Fruit fly (Drosophila melanogaster) whole organism, embryonic: ENCODE results near the gene CG14220.

ENCODE experiments used
- Antp ChIP-seq: fragments of 200-800 bp; sonication (Bioruptor generic); optimal IDR thresholded peaks from 3 replicates; lab custom pipeline; 2016; ENCODE audit warnings: missing biosample characterization, missing genetic modification characterization
- CG10267 ChIP-seq: fragments of 200-800 bp; sonication (Bioruptor generic); optimal IDR thresholded peaks from 2 replicates; lab custom pipeline; 2018; ENCODE audit warnings: missing biosample characterization, mild to moderate bottlenecking, missing genetic modification characterization, moderate library complexity
- CG10431 ChIP-seq: fragments of 200-800 bp; sonication (Bioruptor generic); optimal IDR thresholded peaks from 3 replicates; lab custom pipeline; 2018; ENCODE audit warnings: missing biosample characterization, mild to moderate bottlenecking, missing genetic modification characterization
- CG12155 ChIP-seq: fragments of 200-800 bp; sonication (Bioruptor generic); optimal IDR thresholded peaks from 3 replicates; lab custom pipeline; 2016; ENCODE audit warnings: missing biosample characterization, missing genetic modification characterization
- CG12219 ChIP-seq: fragments of 200-800 bp; sonication (Bioruptor generic); optimal IDR thresholded peaks from 3 replicates; lab custom pipeline; 2018; ENCODE audit warnings: missing biosample characterization, mild to moderate bottlenecking, missing genetic modification characterization
- CG13296 ChIP-seq: fragments of 200-800 bp; sonication (Bioruptor generic); optimal IDR thresholded peaks from 3 replicates; lab custom pipeline; 2018; ENCODE audit warnings: missing biosample characterization, mild to moderate bottlenecking, missing genetic modification characterization
- CG13424 ChIP-seq: fragments of 200-800 bp; sonication (Bioruptor generic); optimal IDR thresholded peaks from 2 replicates; lab custom pipeline; 2019; ENCODE audit warnings: missing biosample characterization, mild to moderate bottlenecking, missing genetic modification characterization, moderate library complexity
- CG14014 ChIP-seq: fragments of 200-800 bp; sonication (Bioruptor generic); IDR thresholded peaks from 2 replicates; pipeline ENCODE4 v1.3.6; 2022; ENCODE audit warnings: missing biosample characterization, missing genetic modification characterization
- CG15479 ChIP-seq: fragments of 200-800 bp; sonication (Bioruptor generic); optimal IDR thresholded peaks from 3 replicates; lab custom pipeline; 2019; ENCODE audit warnings: missing biosample characterization, mild to moderate bottlenecking, missing genetic modification characterization, moderate library complexity
- CG18011 ChIP-seq: fragments of 200-800 bp; sonication (Bioruptor generic); optimal IDR thresholded peaks from 2 replicates; lab custom pipeline; 2017; ENCODE audit warnings: missing biosample characterization, missing genetic modification characterization, mild to moderate bottlenecking, moderate library complexity, missing genotype
- CG18764 ChIP-seq: fragments of 200-800 bp; sonication (Bioruptor generic); optimal IDR thresholded peaks from 3 replicates; lab custom pipeline; 2016; ENCODE audit warnings: missing biosample characterization, missing genetic modification characterization
- CG2678 ChIP-seq: fragments of 200-800 bp; sonication (Bioruptor generic); optimal IDR thresholded peaks from 3 replicates; lab custom pipeline; 2019; ENCODE audit warnings: missing biosample characterization, mild to moderate bottlenecking, missing genetic modification characterization, moderate library complexity
- CG31441 ChIP-seq: fragments of 200-800 bp; sonication (Bioruptor generic); IDR thresholded peaks from 2 replicates; pipeline ENCODE4 v1.3.6; 2022; ENCODE audit warnings: missing biosample characterization, missing genetic modification characterization
- CG6272 ChIP-seq: fragments of 200-800 bp; sonication (Bioruptor generic); IDR thresholded peaks from 2 replicates; pipeline ENCODE4 v1.3.6; 2022; ENCODE audit warnings: missing biosample characterization, missing genetic modification characterization
- CG7271 ChIP-seq: fragments of 200-800 bp; sonication (Bioruptor generic); optimal IDR thresholded peaks from 2 replicates; lab custom pipeline; 2018; ENCODE audit warnings: missing biosample characterization, mild to moderate bottlenecking, missing genetic modification characterization, moderate library complexity
- CG7556 ChIP-seq: fragments of 200-800 bp; sonication (Bioruptor generic); optimal IDR thresholded peaks from 2 replicates; lab custom pipeline; 2017; ENCODE audit warnings: missing biosample characterization, mild to moderate bottlenecking, missing genetic modification characterization
- CG7786 ChIP-seq: fragments of 200-800 bp; sonication (Bioruptor generic); optimal IDR thresholded peaks from 2 replicates; lab custom pipeline; 2016; ENCODE audit warnings: missing biosample characterization, missing genetic modification characterization
- CG7928 ChIP-seq: fragments of 200-800 bp; sonication (Bioruptor generic); optimal IDR thresholded peaks from 2 replicates; lab custom pipeline; 2017; ENCODE audit warnings: missing biosample characterization, mild to moderate bottlenecking, missing genetic modification characterization
- CG8765 ChIP-seq: fragments of 200-800 bp; sonication (Bioruptor generic); IDR thresholded peaks from 2 replicates; pipeline ENCODE4 v1.3.6; 2022; ENCODE audit warnings: missing biosample characterization, missing genetic modification characterization
- CG8944 ChIP-seq: fragments of 200-800 bp; sonication (Bioruptor generic); optimal IDR thresholded peaks from 3 replicates; lab custom pipeline; 2016; ENCODE audit warnings: missing biosample characterization, missing genetic modification characterization
- Chrac-16 ChIP-seq: fragments of 200-800 bp; sonication (Bioruptor generic); optimal IDR thresholded peaks from 3 replicates; lab custom pipeline; 2016; ENCODE audit warnings: missing biosample characterization, missing genetic modification characterization
- Doc2 ChIP-seq: fragments of 200-800 bp; sonication (Bioruptor generic); IDR thresholded peaks from 2 replicates; pipeline ENCODE4 v1.3.6; 2022; ENCODE audit warnings: missing biosample characterization, missing genetic modification characterization
- E2f1 ChIP-seq: fragments of 200-800 bp; sonication (Bioruptor generic); IDR thresholded peaks from 2 replicates; pipeline ENCODE4 v1.3.6; 2022; ENCODE audit warnings: missing biosample characterization, missing genetic modification characterization
- ERR ChIP-seq: fragments of 200-800 bp; sonication (Bioruptor generic); optimal IDR thresholded peaks from 2 replicates; lab custom pipeline; 2016; ENCODE audit warnings: missing biosample characterization, missing genetic modification characterization
- HLH4C ChIP-seq: fragments of 200-800 bp; sonication (Bioruptor generic); IDR thresholded peaks from 3 replicates; pipeline ENCODE4 v1.3.6; 2022; ENCODE audit warnings: missing biosample characterization, missing genetic modification characterization; ENCODE audit not compliant: partially characterized antibody
- Lhr ChIP-seq: fragments of 200-800 bp; sonication (Bioruptor generic); optimal IDR thresholded peaks from 3 replicates; lab custom pipeline; 2017; ENCODE audit warnings: mild to moderate bottlenecking, missing biosample characterization, missing genetic modification reagents, missing genetic modification characterization
- Lpt ChIP-seq: fragments of >200 bp; optimal IDR thresholded peaks from 2 replicates; lab custom pipeline; 2018; ENCODE audit warnings: missing biosample characterization, missing genetic modification characterization
- NC2α ChIP-seq: fragments of 200-800 bp; sonication (Bioruptor generic); optimal IDR thresholded peaks from 2 replicates; lab custom pipeline; 2016; ENCODE audit warnings: missing biosample characterization, missing genetic modification characterization
- NC2β ChIP-seq: fragments of 200-800 bp; sonication (Bioruptor generic); optimal IDR thresholded peaks from 2 replicates; lab custom pipeline; 2016; ENCODE audit warnings: missing biosample characterization, missing genetic modification characterization
- Oaz ChIP-seq: fragments of 200-800 bp; sonication (Bioruptor generic); IDR thresholded peaks from 2 replicates; pipeline ENCODE4 v1.3.6; 2022; ENCODE audit warnings: missing biosample characterization, missing genetic modification characterization
- Ptx1 ChIP-seq: fragments of 200-800 bp; sonication (Bioruptor generic); IDR thresholded peaks from 2 replicates; pipeline ENCODE4 v1.3.6; 2022; ENCODE audit warnings: missing biosample characterization, missing genetic modification characterization
- Usf ChIP-seq: fragments of 200-800 bp; sonication (Bioruptor generic); optimal IDR thresholded peaks from 2 replicates; lab custom pipeline; 2017; ENCODE audit warnings: missing genotype, missing biosample characterization, missing genetic modification characterization
- Xrp1 ChIP-seq: fragments of 200-800 bp; sonication (Bioruptor generic); IDR thresholded peaks from 2 replicates; pipeline ENCODE4 v1.3.6; 2022; ENCODE audit warnings: missing biosample characterization, missing genetic modification characterization
- ara ChIP-seq: fragments of 200-800 bp; sonication (Bioruptor generic); IDR thresholded peaks from 2 replicates; pipeline ENCODE4 v1.3.6; 2022; ENCODE audit warnings: missing biosample characterization, missing genetic modification characterization
- az2 ChIP-seq: fragments of 200-800 bp; sonication (Bioruptor generic); optimal IDR thresholded peaks from 3 replicates; lab custom pipeline; 2016; ENCODE audit warnings: missing biosample characterization, missing genetic modification characterization
- chm ChIP-seq: fragments of 200-800 bp; sonication (Bioruptor generic); IDR thresholded peaks from 2 replicates; pipeline ENCODE4 v1.3.6; 2022; ENCODE audit warnings: missing biosample characterization, missing genetic modification characterization
- dmrt11E ChIP-seq: fragments of 200-800 bp; sonication (Bioruptor generic); optimal IDR thresholded peaks from 3 replicates; lab custom pipeline; 2018; ENCODE audit warnings: missing biosample characterization, mild to moderate bottlenecking, missing genetic modification characterization, moderate library complexity
- dmrt99B ChIP-seq: fragments of 200-800 bp; sonication (Bioruptor generic); optimal IDR thresholded peaks from 2 replicates; lab custom pipeline; 2018; ENCODE audit warnings: missing biosample characterization, mild to moderate bottlenecking, missing genetic modification characterization, moderate library complexity
- gfzf ChIP-seq: fragments of 200-800 bp; sonication (Bioruptor generic); optimal IDR thresholded peaks from 2 replicates; lab custom pipeline; 2016; ENCODE audit warnings: missing biosample characterization, mild to moderate bottlenecking, missing genetic modification characterization, moderate library complexity
- kay ChIP-seq: fragments of 200-800 bp; sonication (Bioruptor generic); optimal IDR thresholded peaks from 2 replicates; lab custom pipeline; 2016; ENCODE audit warnings: missing biosample characterization, missing genetic modification characterization
- kni ChIP-seq: fragments of 200-800 bp; sonication (Bioruptor generic); optimal IDR thresholded peaks from 3 replicates; lab custom pipeline; 2017; ENCODE audit warnings: mild to moderate bottlenecking, missing biosample characterization, missing genetic modification reagents, missing genetic modification characterization
- knrl ChIP-seq: fragments of 200-800 bp; sonication (Bioruptor generic); IDR thresholded peaks from 3 replicates; pipeline ENCODE4 v1.3.6; 2022; ENCODE audit warnings: missing biosample characterization, missing genetic modification characterization; ENCODE audit not compliant: partially characterized antibody
- mam ChIP-seq: fragments of 200-800 bp; sonication (Bioruptor generic); optimal IDR thresholded peaks from 3 replicates; lab custom pipeline; 2016; ENCODE audit warnings: missing biosample characterization, missing genetic modification characterization
- peb ChIP-seq: fragments of 200-800 bp; sonication (Bioruptor generic); IDR thresholded peaks from 2 replicates; pipeline ENCODE4 v1.3.6; 2022; ENCODE audit warnings: missing biosample characterization, missing genetic modification characterization
- phol ChIP-seq: fragments of 200-800 bp; sonication (Bioruptor generic); optimal IDR thresholded peaks from 3 replicates; lab custom pipeline; 2018; ENCODE audit warnings: missing biosample characterization, mild to moderate bottlenecking, missing genetic modification characterization, moderate library complexity
- ro ChIP-seq: fragments of 200-800 bp; sonication (Bioruptor generic); IDR thresholded peaks from 2 replicates; pipeline ENCODE4 v1.3.6; 2022; ENCODE audit warnings: missing biosample characterization, missing genetic modification characterization
- scrt ChIP-seq: fragments of 200-800 bp; sonication (Bioruptor generic); optimal IDR thresholded peaks from 2 replicates; lab custom pipeline; 2018; ENCODE audit warnings: missing biosample characterization, mild to moderate bottlenecking, missing genetic modification characterization, moderate library complexity
- ssp ChIP-seq: fragments of 200-800 bp; sonication (Bioruptor generic); IDR thresholded peaks from 2 replicates; pipeline ENCODE4 v1.3.6; 2022; ENCODE audit warnings: missing biosample characterization, missing genetic modification characterization
- stc ChIP-seq: fragments of 200-800 bp; sonication (Bioruptor generic); IDR thresholded peaks from 2 replicates; pipeline ENCODE4 v1.3.6; 2022; ENCODE audit warnings: missing biosample characterization, missing genetic modification characterization
- tin ChIP-seq: fragments of 200-800 bp; sonication (Bioruptor generic); optimal IDR thresholded peaks from 3 replicates; lab custom pipeline; 2016; ENCODE audit warnings: missing biosample characterization, missing genetic modification characterization
- zfh2 ChIP-seq: fragments of 200-800 bp; sonication (Bioruptor generic); optimal IDR thresholded peaks from 2 replicates; lab custom pipeline; 2016; ENCODE audit warnings: missing biosample characterization, missing genetic modification characterization

Gene CG14220

dm6 chrX:19565714-19566316 lies 35.8 kb downstream of the CG14220 start, which contains the start of the genes Grip84 and car (continued):
- TF ChIP-seq kay (GFP tag; lab: Kevin White, UChicago) (peak; percentile 26), mam (GFP tag; lab: Kevin White, UChicago) (peak; percentile 80), phol (peak; percentile 83), ssp (peak; percentile 96), CG14014 (GFP tag; lab: Robert Waterston, UW) (peak; percentile 60), CG13424 (tag; lab: Kevin White, UChicago) (peak; percentile 79), knrl (GFP tag; lab: Robert Waterston, UW) (no peak), CG13296 (no peak), Xrp1 (GFP tag; lab: Robert Waterston, UW) (peak; percentile 66), CG7556 (GFP tag; lab: Kevin White, UChicago) (no peak), CG31441 (GFP tag; lab: Robert Waterston, UW) (no peak; the same call in 1 of the 2 replicates), ERR (GFP tag; lab: Kevin White, UChicago) (no peak), Chrac-16 (peak; percentile 67), CG2678 (tag; lab: Kevin White, UChicago) (no peak), ara (GFP tag; lab: Robert Waterston, UW) (no peak), NC2α (GFP tag; lab: Kevin White, UChicago) (no peak), Lpt (GFP tag; lab: Kevin White, UChicago) (no peak), Antp (GFP tag; lab: Kevin White, UChicago) (peak; percentile 44), CG6272 (GFP tag; lab: Robert Waterston, UW) (peak; percentile 74), scrt (GFP tag; lab: Kevin White, UChicago) (no peak), CG10431 (GFP tag; lab: Kevin White, UChicago) (no peak), CG8944 (GFP tag; lab: Kevin White, UChicago) (peak; percentile 29), CG8765 (GFP tag; lab: Robert Waterston, UW) (0 out of 2 replicates have a peak, but pooled peaks have one; percentile 48), Oaz (peak; percentile 49; the same call in 1 of the 2 replicates), kni (GFP tag; lab: Kevin White, UChicago) (no peak), az2 (peak; percentile 69), Usf (GFP tag; lab: Kevin White, UChicago) (peak; percentile 40), CG12155 (GFP tag; lab: Kevin White, UChicago) (peak; percentile 62), E2f1 (GFP tag; lab: Robert Waterston, UW) (peak; percentile 32; the same call in 1 of the 2 replicates), CG7928 (GFP tag; lab: Kevin White, UChicago) (no peak), dmrt11E (tag; lab: Kevin White, UChicago) (peak; percentile 72), CG18011 (GFP tag; lab: Kevin White, UChicago) (peak; percentile 17), NC2β (GFP tag; lab: Kevin White, UChicago) (no peak), zfh2 (GFP tag; lab: Kevin White, UChicago) (peak; percentile 57), HLH4C (GFP tag; lab: Robert Waterston, UW) (no peak), chm (no peak), tin (GFP tag; lab: Kevin White, UChicago) (peak; percentile 58), CG10267 (tag; lab: Kevin White, UChicago) (peak; percentile 64), Ptx1 (peak; percentile 82), peb (GFP tag; lab: Robert Waterston, UW) (peak; percentile 11; the same call in 1 of the 2 replicates), Lhr (peak; percentile 59), CG7271 (no peak), ro (GFP tag; lab: Robert Waterston, UW) (no peak), gfzf (GFP tag; lab: Kevin White, UChicago) (peak; percentile 60), stc (GFP tag; lab: Robert Waterston, UW) (no peak), Doc2 (GFP tag; lab: Robert Waterston, UW) (no peak), CG7786 (GFP tag; lab: Kevin White, UChicago) (no peak), CG12219 (GFP tag; lab: Kevin White, UChicago) (no peak), dmrt99B (no peak), CG15479 (no peak), CG18764 (GFP tag; lab: Kevin White, UChicago) (peak; percentile 29)
